Fruit fly (Drosophila melanogaster): ENCODE results near the gene CG46339.

- TF ChIP-seq CG12391 (tag; optimal IDR thresholded peaks at IDR 0.05) = no peak
- TF ChIP-seq pzg (GFP tag; optimal IDR thresholded peaks at IDR 0.05) = no peak
- TF ChIP-seq CG9932 (GFP tag; IDR thresholded peaks at IDR 0.05) = no peak
Observed at dm6 chr3R:26918857-26919256, 3.3 kb downstream of the CG46339 start.
